Fruit fly (Drosophila melanogaster) whole organism, prepupa: ENCODE results near the gene rdog.

Experiments used
- CG16779 ChIP-seq: fragments of 200-800 bp; sonication (Bioruptor generic); optimal IDR thresholded peaks from 3 replicates; lab custom pipeline; 2017; ENCODE audit warnings: missing biosample characterization, mild to moderate bottlenecking, missing genetic modification characterization
- CG31627 ChIP-seq: fragments of 200-800 bp; sonication (Bioruptor generic); optimal IDR thresholded peaks from 3 replicates; lab custom pipeline; 2016; ENCODE audit warnings: missing biosample characterization, missing genetic modification characterization
- CG32006 ChIP-seq: fragments of 200-800 bp; sonication (Bioruptor generic); optimal IDR thresholded peaks from 3 replicates; lab custom pipeline; 2017; ENCODE audit warnings: missing biosample characterization, mild to moderate bottlenecking, missing genetic modification characterization
- CG34406 ChIP-seq: fragments of 200-800 bp; sonication (Bioruptor generic); optimal IDR thresholded peaks from 3 replicates; lab custom pipeline; 2016; ENCODE audit warnings: missing biosample characterization, missing genetic modification characterization
- CG7368 ChIP-seq: fragments of 200-800 bp; sonication (Bioruptor generic); optimal IDR thresholded peaks from 3 replicates; lab custom pipeline; 2016; ENCODE audit warnings: missing biosample characterization, missing genetic modification characterization
- Hr38 ChIP-seq: sonication (Bioruptor generic); optimal IDR thresholded peaks from 2 replicates; lab custom pipeline; 2016; ENCODE audit warnings: missing biosample characterization, missing genetic modification characterization
- Lpt ChIP-seq: fragments of 200-800 bp; sonication (Bioruptor generic); optimal IDR thresholded peaks from 3 replicates; lab custom pipeline; 2016; ENCODE audit warnings: missing biosample characterization, missing genetic modification characterization
- Met ChIP-seq: fragments of 200-800 bp; sonication (Bioruptor generic); optimal IDR thresholded peaks from 3 replicates; lab custom pipeline; 2016; ENCODE audit warnings: missing biosample characterization, missing genetic modification characterization
- OdsH ChIP-seq: fragments of 200-800 bp; sonication (Bioruptor generic); optimal IDR thresholded peaks from 3 replicates; lab custom pipeline; 2016; ENCODE audit warnings: missing biosample characterization, missing genetic modification characterization
- Sox102F ChIP-seq: fragments of 200-800 bp; sonication (Bioruptor generic); optimal IDR thresholded peaks from 2 replicates; lab custom pipeline; 2016; ENCODE audit warnings: missing biosample characterization, mild to moderate bottlenecking, missing genetic modification characterization
- esn ChIP-seq: fragments of 200-800 bp; sonication (Bioruptor generic); optimal IDR thresholded peaks from 2 replicates; lab custom pipeline; 2016; ENCODE audit warnings: missing biosample characterization, mild to moderate bottlenecking, missing genetic modification characterization, moderate library complexity
- fd59A ChIP-seq: fragments of 200-800 bp; sonication (Bioruptor generic); optimal IDR thresholded peaks from 2 replicates; lab custom pipeline; 2017; ENCODE audit warnings: missing biosample characterization, mild to moderate bottlenecking, missing genetic modification characterization, missing genetic modification reagents
- pdm3 ChIP-seq: fragments of 200-800 bp; sonication (Bioruptor generic); optimal IDR thresholded peaks from 3 replicates; lab custom pipeline; 2016; ENCODE audit warnings: missing biosample characterization, missing genetic modification characterization

DNA sequence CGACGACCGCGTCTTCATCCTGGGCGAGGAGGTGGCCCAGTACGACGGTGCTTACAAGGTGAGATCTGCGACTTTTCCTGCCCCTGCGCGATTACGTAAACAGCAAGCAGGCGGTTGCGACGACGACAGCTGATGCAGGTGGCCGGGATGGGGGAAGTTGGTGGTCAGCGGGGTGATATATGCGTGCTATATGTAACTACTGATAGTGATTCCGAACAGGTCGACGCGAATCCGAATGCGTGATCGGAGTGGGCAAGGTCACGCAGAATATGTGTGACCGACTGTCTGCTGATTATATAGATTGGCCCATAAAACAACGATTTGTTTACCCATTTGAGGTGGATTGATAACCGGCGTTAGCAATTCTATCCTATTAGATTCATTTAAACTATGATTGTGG is 44.5 kb upstream of the rdog start:
- no peak for TF ChIP-seq Met (GFP tag; lab: Kevin White, UChicago)
- TF ChIP-seq CG16779 (tag; lab: Kevin White, UChicago), result no peak
- TF ChIP-seq CG31627 (GFP tag; lab: Kevin White, UChicago), result no peak
- no peak for TF ChIP-seq CG7368 (GFP tag; lab: Kevin White, UChicago)
- TF ChIP-seq Hr38 (GFP tag; lab: Kevin White, UChicago), result no peak
- TF ChIP-seq esn (GFP tag; lab: Kevin White, UChicago), result no peak
- no peak for TF ChIP-seq fd59A (GFP tag; lab: Kevin White, UChicago)
- no peak for TF ChIP-seq CG34406 (GFP tag; lab: Kevin White, UChicago)
- TF ChIP-seq pdm3, result no peak
- TF ChIP-seq Lpt (GFP tag; lab: Kevin White, UChicago), result no peak
- TF ChIP-seq OdsH (GFP tag; lab: Kevin White, UChicago), result no peak
- no peak for TF ChIP-seq Sox102F (GFP tag; lab: Kevin White, UChicago)
- no peak for TF ChIP-seq CG32006 (GFP tag; lab: Kevin White, UChicago)
